Fruit fly (Drosophila melanogaster): Measurements from ENCODE around the gene Naa20A.

DNA sequence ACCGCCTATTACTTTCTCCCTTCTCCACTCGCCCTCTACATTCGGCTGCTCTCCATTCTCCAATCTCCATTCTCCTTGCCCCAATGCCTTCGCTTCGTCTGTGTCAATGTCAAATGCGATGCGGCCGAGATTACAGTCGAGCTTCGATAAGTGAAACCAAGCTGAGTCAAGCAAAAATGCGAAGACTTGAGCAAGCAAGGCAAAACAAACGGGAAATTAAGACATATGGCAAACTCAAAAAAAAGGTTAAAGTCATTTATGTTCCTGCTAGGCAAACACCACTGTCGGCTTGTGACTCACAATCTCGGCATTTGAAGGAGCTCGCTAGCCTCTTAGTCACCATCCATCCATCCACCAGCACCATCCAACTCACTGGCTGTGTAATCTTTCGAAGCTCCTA lies 45.5 kb upstream of the Naa20A start:
- TF ChIP-seq bab1 (GFP tag; optimal IDR thresholded peaks at IDR 0.05) (peak; percentile 90), CG11617 (GFP tag; optimal IDR thresholded peaks at IDR 0.05) (peak; percentile 94), kay (GFP tag; ENCODE audit: borderline replicate concordance) (peak; percentile 99), Crg-1 (GFP tag; optimal IDR thresholded peaks at IDR 0.05) (peak; percentile 93)
